Worm (Caenorhabditis elegans) whole organism, late embryonic: ENCODE measurements around the gene tmem-24.

Source experiments
- C38D4.7 ChIP-seq: fragments of 200-800 bp; sonication (Bioruptor generic); optimal IDR thresholded peaks from 2 replicates; lab custom pipeline; 2018; ENCODE audit warnings: mild to moderate bottlenecking, missing genetic modification characterization, moderate library complexity, missing compliant biosample characterization
- K09A11.1 ChIP-seq: sonication (generic microtip); optimal IDR thresholded peaks from 2 replicates; lab custom pipeline; 2017; ENCODE audit warnings: antibody characterized with exemption, mild to moderate bottlenecking, missing genetic modification characterization, missing compliant biosample characterization; ENCODE audit not compliant: insufficient read depth
- T23F11.4 ChIP-seq: fragments of 200-800 bp; sonication (Bioruptor generic); optimal IDR thresholded peaks from 2 replicates; lab custom pipeline; 2018; ENCODE audit warnings: mild to moderate bottlenecking, missing genetic modification characterization, missing compliant biosample characterization
- ahr-1 ChIP-seq: sonication (generic microtip); optimal IDR thresholded peaks from 2 replicates; lab custom pipeline; 2016; ENCODE audit warnings: missing genetic modification characterization, missing compliant biosample characterization
- ama-1 ChIP-seq: fragments of 150-350 bp; optimal IDR thresholded peaks from 2 replicates; lab custom pipeline; 2014
- ceh-14 ChIP-seq: sonication (generic microtip); optimal IDR thresholded peaks from 2 replicates; lab custom pipeline; 2016; ENCODE audit warnings: missing genotype, missing genetic modification characterization, missing compliant biosample characterization
- ceh-18 ChIP-seq: sonication (generic microtip); optimal IDR thresholded peaks from 2 replicates; lab custom pipeline; 2016; ENCODE audit warnings: missing genetic modification characterization, missing compliant biosample characterization
- ceh-19 ChIP-seq: fragments of 200-800 bp; sonication (Bioruptor generic); optimal IDR thresholded peaks from 2 replicates; lab custom pipeline; 2018; ENCODE audit warnings: mild to moderate bottlenecking, missing genetic modification characterization, missing compliant biosample characterization
- ceh-2 ChIP-seq: sonication (generic microtip); optimal IDR thresholded peaks from 2 replicates; lab custom pipeline; 2016; ENCODE audit warnings: missing genotype, missing genetic modification characterization, missing compliant biosample characterization
- ceh-31 ChIP-seq: sonication (generic microtip); optimal IDR thresholded peaks from 2 replicates; lab custom pipeline; 2016; ENCODE audit warnings: missing genetic modification characterization, missing compliant biosample characterization
- ceh-48 ChIP-seq: sonication (generic microtip); optimal IDR thresholded peaks from 2 replicates; lab custom pipeline; 2016; ENCODE audit warnings: missing genetic modification characterization, inconsistent platforms, missing compliant biosample characterization
- ceh-6 ChIP-seq: fragments of 200-800 bp; sonication (Bioruptor generic); optimal IDR thresholded peaks from 2 replicates; lab custom pipeline; 2018; ENCODE audit warnings: mild to moderate bottlenecking, missing genetic modification characterization, missing compliant biosample characterization
- elt-2 ChIP-seq: sonication (generic microtip); optimal IDR thresholded peaks from 2 replicates; lab custom pipeline; 2016; ENCODE audit warnings: missing genetic modification reagents, missing genetic modification characterization, missing compliant biosample characterization
- gmeb-2 ChIP-seq: sonication (generic microtip); optimal IDR thresholded peaks from 2 replicates; lab custom pipeline; 2016; ENCODE audit warnings: missing genetic modification characterization, inconsistent platforms, missing compliant biosample characterization
- hlh-30 ChIP-seq: sonication (generic microtip); optimal IDR thresholded peaks from 2 replicates; lab custom pipeline; 2017; ENCODE audit warnings: antibody characterized with exemption, missing genetic modification characterization, missing compliant biosample characterization; ENCODE audit not compliant: insufficient read depth
- lin-11 ChIP-seq: fragments of 200-800 bp; sonication (Bioruptor generic); optimal IDR thresholded peaks from 2 replicates; lab custom pipeline; 2018; ENCODE audit warnings: mild to moderate bottlenecking, missing genetic modification characterization, missing compliant biosample characterization
- nhr-11 ChIP-seq: fragments of 150-350 bp; optimal IDR thresholded peaks from 2 replicates; lab custom pipeline; 2014; ENCODE audit warnings: missing biosample characterization, missing genetic modification characterization
- npax-4 ChIP-seq: sonication (generic microtip); optimal IDR thresholded peaks from 2 replicates; lab custom pipeline; 2016; ENCODE audit warnings: missing genetic modification characterization, missing compliant biosample characterization
- odd-2 ChIP-seq: sonication (generic microtip); optimal IDR thresholded peaks from 2 replicates; lab custom pipeline; 2017; ENCODE audit warnings: antibody characterized with exemption, mild to moderate bottlenecking, missing genetic modification characterization, missing compliant biosample characterization
- pag-3 ChIP-seq: sonication (generic microtip); optimal IDR thresholded peaks from 2 replicates; lab custom pipeline; 2016; ENCODE audit warnings: missing compliant biosample characterization, missing genetic modification characterization, borderline replicate concordance
- pat-9 ChIP-seq: fragments of 200-800 bp; sonication (Bioruptor generic); optimal IDR thresholded peaks from 2 replicates; lab custom pipeline; 2018; ENCODE audit warnings: mild to moderate bottlenecking, missing genetic modification characterization, moderate library complexity, missing compliant biosample characterization
- pax-1 ChIP-seq: fragments of 150-350 bp; optimal IDR thresholded peaks from 2 replicates; lab custom pipeline; 2014; ENCODE audit warnings: missing biosample characterization, missing genetic modification characterization
- pqm-1 ChIP-seq: sonication (generic microtip); optimal IDR thresholded peaks from 2 replicates; lab custom pipeline; 2016; ENCODE audit warnings: missing genetic modification characterization, missing compliant biosample characterization
- ref-2 ChIP-seq: sonication (generic microtip); optimal IDR thresholded peaks from 2 replicates; lab custom pipeline; 2016; ENCODE audit warnings: missing genetic modification characterization, missing compliant biosample characterization
- sdc-2 ChIP-seq: sonication (generic microtip); optimal IDR thresholded peaks from 2 replicates; lab custom pipeline; 2016; ENCODE audit warnings: missing genotype, missing genetic modification characterization, missing compliant biosample characterization
- sox-4 ChIP-seq: sonication (generic microtip); optimal IDR thresholded peaks from 2 replicates; lab custom pipeline; 2017; ENCODE audit warnings: mild to moderate bottlenecking, missing genetic modification characterization, inconsistent platforms, missing compliant biosample characterization
- tbx-2 ChIP-seq: sonication (generic microtip); optimal IDR thresholded peaks from 2 replicates; lab custom pipeline; 2016; ENCODE audit warnings: missing genetic modification characterization, missing compliant biosample characterization
- tbx-7 ChIP-seq: sonication (generic microtip); optimal IDR thresholded peaks from 2 replicates; lab custom pipeline; 2016; ENCODE audit warnings: missing genotype, missing genetic modification characterization, missing compliant biosample characterization
- unc-3 ChIP-seq, 2 experiments: fragments of 200-800 bp in 1 of 2; sonication (Bioruptor generic) in 1 of 2; sonication (generic microtip) in 1 of 2; conservative IDR thresholded peaks in 1 of 2; optimal IDR thresholded peaks in 1 of 2; 2 replicates each; pipeline versions ENCODE4 v1.3.6 to Lab custom; 2016 to 2022; ENCODE audit warnings: missing compliant biosample characterization in 2 of 2, missing genetic modification characterization in 2 of 2, missing genetic modification reagents in 1 of 2
- unc-42 ChIP-seq: sonication (generic microtip); optimal IDR thresholded peaks from 2 replicates; lab custom pipeline; 2016; ENCODE audit warnings: missing genotype, missing genetic modification characterization, missing compliant biosample characterization
- unc-55 ChIP-seq: sonication (generic microtip); optimal IDR thresholded peaks from 2 replicates; lab custom pipeline; 2017; ENCODE audit warnings: missing biosample characterization, missing genetic modification reagents, missing genetic modification characterization
- unc-86 ChIP-seq: sonication (generic microtip); optimal IDR thresholded peaks from 2 replicates; lab custom pipeline; 2016; ENCODE audit warnings: missing genetic modification characterization, missing compliant biosample characterization
- ztf-16 ChIP-seq: sonication (generic microtip); optimal IDR thresholded peaks from 2 replicates; lab custom pipeline; 2017; ENCODE audit warnings: missing genetic modification characterization, missing compliant biosample characterization

The tmem-24 gene

DNA sequence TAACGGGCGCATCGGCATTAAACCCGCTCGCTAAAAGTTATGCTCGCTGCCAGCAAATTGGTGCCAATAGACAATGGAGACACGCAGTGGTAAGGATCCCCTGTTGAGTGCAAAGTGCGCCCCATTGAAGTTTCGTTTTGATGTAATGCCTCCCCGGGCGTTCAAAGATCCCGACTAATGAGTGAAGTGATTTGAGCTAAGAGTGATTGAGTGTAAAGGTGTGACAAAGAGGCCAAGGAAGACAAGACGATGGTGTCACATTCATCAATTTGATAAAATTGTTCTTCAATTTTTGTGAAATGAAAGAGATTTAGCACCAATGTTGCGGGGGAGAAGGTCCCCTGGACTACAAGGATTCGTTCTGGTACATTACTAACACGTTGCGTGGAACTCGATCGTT lies 38.4 kb upstream of the tmem-24 start:
- no peak for TF ChIP-seq nhr-11 (tag; lab: Kevin White, UChicago)
- peak; percentile 77 for TF ChIP-seq unc-55 (GFP tag; lab: Kevin White, UChicago)

DNA sequence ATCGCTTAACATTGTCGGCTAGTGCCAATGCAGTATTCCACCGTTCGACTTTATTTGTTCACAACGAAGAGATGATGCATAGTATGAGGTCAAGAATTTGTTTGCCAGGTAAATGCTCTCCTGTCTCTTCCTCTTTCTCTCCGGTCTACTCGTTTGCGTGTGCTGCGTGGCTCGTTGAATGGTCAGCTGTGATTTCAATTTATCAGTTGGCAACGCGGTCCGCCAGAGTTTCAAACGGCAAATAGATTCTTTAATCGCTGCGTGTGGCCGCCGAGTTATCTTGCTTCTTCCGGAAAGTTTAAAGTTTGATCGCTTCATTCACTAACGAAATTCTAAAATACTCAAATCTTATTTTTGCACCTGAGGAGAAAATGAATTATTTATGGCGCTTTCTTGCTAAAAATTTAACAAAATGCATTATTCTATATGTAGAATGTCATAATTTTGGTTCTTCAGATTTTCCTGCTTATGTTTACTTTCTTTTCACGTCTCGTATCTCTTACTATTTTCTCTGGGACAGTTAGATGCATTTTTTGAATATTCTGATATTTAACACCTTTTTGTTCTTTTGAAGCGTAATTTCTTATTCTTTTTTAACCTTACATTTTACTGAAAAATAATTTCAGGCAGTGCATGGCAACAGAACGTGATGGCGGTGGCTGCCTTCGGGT lies 36.0 kb upstream of the tmem-24 start, which contains the start of gene tsp-17:
tsp-17 (plus strand) TSS at position 621 of the 671 bp plus-strand sequence.
- TF ChIP-seq C38D4.7 (GFP tag; lab: Kevin White, UChicago) (no peak), npax-4 (tag; lab: Kevin White, UChicago) (no peak), elt-2 (tag; lab: Kevin White, UChicago) (peak; percentile 23), unc-55 (GFP tag; lab: Kevin White, UChicago) (peak; percentile 17), tbx-2 (tag; lab: Kevin White, UChicago) (no peak), ceh-19 (GFP tag; lab: Kevin White, UChicago) (no peak), ceh-6 (GFP tag; lab: Kevin White, UChicago) (no peak), ceh-2 (no peak), ceh-48 (tag; lab: Kevin White, UChicago) (no peak), pat-9 (tag; lab: Kevin White, UChicago) (no peak), ref-2 (tag; lab: Kevin White, UChicago) (no peak), ahr-1 (tag; lab: Kevin White, UChicago) (no peak)

DNA sequence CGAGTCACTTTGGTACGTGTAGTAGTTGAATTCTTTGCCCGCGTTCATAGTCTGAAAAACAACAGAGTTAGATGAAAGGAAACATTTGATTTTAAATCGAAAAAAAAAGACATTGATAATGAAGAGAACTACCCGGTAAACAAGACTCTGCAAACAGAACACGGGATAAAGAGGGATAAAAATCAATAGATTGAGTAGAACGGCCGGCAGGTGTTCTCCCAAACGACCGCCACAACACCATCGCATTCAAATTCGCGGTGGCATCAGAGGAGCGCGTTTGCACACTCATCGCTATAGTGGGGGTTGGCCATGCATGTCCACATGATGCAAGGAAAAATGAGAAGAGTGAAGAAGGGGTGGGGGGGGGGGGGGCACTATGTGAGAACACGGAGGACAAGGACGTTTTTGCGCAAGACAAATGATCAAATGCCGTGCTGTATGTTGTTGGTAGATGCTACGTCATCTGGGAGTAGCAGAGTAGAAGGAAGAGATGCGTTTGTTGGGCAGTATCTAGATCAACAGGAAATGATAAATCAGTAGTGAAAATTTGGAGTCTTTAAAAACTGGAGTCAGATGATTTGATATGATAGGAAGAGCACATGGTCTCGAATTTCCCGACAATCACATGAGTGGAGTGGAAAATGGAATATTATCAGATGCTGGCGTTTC lies 33.9 kb upstream of the tmem-24 start, which contains the start of gene tag-52:
tag-52 (minus strand) TSS at position 51 of the 669 bp plus-strand sequence.
- TF ChIP-seq C38D4.7 (GFP tag; lab: Kevin White, UChicago) (peak; percentile 17), sdc-2 (peak; percentile 13), ceh-31 (tag; lab: Kevin White, UChicago) (peak; percentile 20), tbx-7 (tag; lab: Kevin White, UChicago) (no peak), tbx-2 (tag; lab: Kevin White, UChicago) (peak; percentile 33), hlh-30 (tag; lab: Kevin White, UChicago) (peak; percentile 39), odd-2 (no peak), ceh-19 (GFP tag; lab: Kevin White, UChicago) (peak; percentile 79), ztf-16 (no peak), elt-2 (tag; lab: Kevin White, UChicago) (peak; percentile 40)

DNA sequence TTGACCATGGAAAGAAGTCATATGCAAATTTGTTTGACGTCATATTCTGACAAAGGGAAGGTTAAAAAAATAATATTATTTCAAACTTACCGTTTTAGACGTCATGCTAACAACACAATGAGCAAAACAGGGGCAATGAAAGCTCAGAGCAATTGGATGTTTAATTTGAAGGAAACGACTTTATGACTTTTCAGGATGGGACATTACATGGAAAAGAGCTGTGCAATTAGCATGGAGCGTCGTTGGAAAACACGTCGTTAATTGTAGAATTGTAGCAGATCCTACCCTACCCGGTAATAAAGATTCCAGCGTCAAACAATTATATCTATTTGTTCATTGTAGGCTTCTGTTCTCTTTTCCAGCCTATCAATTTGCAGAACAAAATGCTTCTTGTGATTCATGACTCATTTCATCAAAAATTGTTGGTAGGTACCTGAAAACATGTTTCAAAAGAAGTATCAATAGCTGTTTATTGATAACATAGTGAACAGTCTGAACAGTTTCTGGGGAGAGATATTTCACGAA lies 28.9 kb upstream of the tmem-24 start, which contains the start of gene ceh-63:
ceh-63 (minus strand) TSS at position 475 of the 525 bp plus-strand sequence.
- TF ChIP-seq gmeb-2 (tag; lab: Kevin White, UChicago): no peak
- no peak for TF ChIP-seq tbx-7 (tag; lab: Kevin White, UChicago)
- TF ChIP-seq npax-4 (tag; lab: Kevin White, UChicago): no peak
- TF ChIP-seq pat-9 (tag; lab: Kevin White, UChicago): no peak
- no peak for TF ChIP-seq unc-3 (GFP tag; conservative IDR thresholded peaks at IDR 0.05; lab: Robert Waterston, UW)
- no peak for TF ChIP-seq unc-3 (tag; optimal IDR thresholded peaks at IDR 0.05; lab: Kevin White, UChicago)
- no peak for TF ChIP-seq ceh-18 (tag; lab: Kevin White, UChicago)
- no peak for TF ChIP-seq pax-1 (tag; lab: Kevin White, UChicago)
- no peak for TF ChIP-seq T23F11.4 (GFP tag; lab: Kevin White, UChicago)
- no peak for TF ChIP-seq unc-86 (tag; lab: Kevin White, UChicago)
- no peak for TF ChIP-seq ama-1 (lab: Kevin White, UChicago)
- TF ChIP-seq ceh-14 (tag; lab: Kevin White, UChicago): no peak
- no peak for TF ChIP-seq pqm-1
- TF ChIP-seq hlh-30 (tag; lab: Kevin White, UChicago): no peak
- TF ChIP-seq pag-3 (tag; lab: Kevin White, UChicago): no peak
- TF ChIP-seq unc-42: no peak
- no peak for TF ChIP-seq lin-11
- TF ChIP-seq K09A11.1: no peak
- TF ChIP-seq sox-4: no peak
- no peak for TF ChIP-seq ceh-48 (tag; lab: Kevin White, UChicago)
